Fruit fly (Drosophila melanogaster) whole organism, embryonic: ENCODE data around the gene CG6163.

Experiments used
- Bteb2 ChIP-seq: fragments of 200-800 bp; sonication (Bioruptor generic); optimal IDR thresholded peaks from 2 replicates; lab custom pipeline; 2016; ENCODE audit warnings: missing biosample characterization, missing genetic modification characterization
- CG10321 ChIP-seq: fragments of 200-800 bp; sonication (Bioruptor generic); IDR thresholded peaks from 2 replicates; pipeline ENCODE4 v1.3.6; 2022; ENCODE audit warnings: missing biosample characterization, missing genetic modification characterization
- CG11247 ChIP-seq: fragments of 200-800 bp; sonication (Bioruptor generic); IDR thresholded peaks from 2 replicates; pipeline ENCODE4 v1.3.6; 2022; ENCODE audit warnings: missing biosample characterization, missing genetic modification characterization
- CG12391 ChIP-seq: fragments of 200-800 bp; sonication (Bioruptor generic); optimal IDR thresholded peaks from 3 replicates; lab custom pipeline; 2018; ENCODE audit warnings: missing biosample characterization, mild to moderate bottlenecking, missing genetic modification characterization, moderate library complexity
- CG13123 ChIP-seq: fragments of 200-800 bp; sonication (Bioruptor generic); optimal IDR thresholded peaks from 2 replicates; lab custom pipeline; 2016; ENCODE audit warnings: missing biosample characterization, missing genetic modification characterization
- CG13624 ChIP-seq: fragments of 200-800 bp; sonication (Bioruptor generic); optimal IDR thresholded peaks from 2 replicates; lab custom pipeline; 2016; ENCODE audit warnings: missing biosample characterization, missing genetic modification characterization
- CG13894 ChIP-seq: fragments of 200-800 bp; sonication (Bioruptor generic); optimal IDR thresholded peaks from 3 replicates; lab custom pipeline; 2018; ENCODE audit warnings: missing biosample characterization, mild to moderate bottlenecking, missing genetic modification characterization, moderate library complexity
- CG14710 ChIP-seq: fragments of 200-800 bp; sonication (Bioruptor generic); optimal IDR thresholded peaks from 3 replicates; lab custom pipeline; 2019; ENCODE audit warnings: missing biosample characterization, mild to moderate bottlenecking, missing genetic modification characterization, moderate library complexity
- CG15514 ChIP-seq: fragments of 200-800 bp; sonication (Bioruptor generic); optimal IDR thresholded peaks from 3 replicates; lab custom pipeline; 2017; ENCODE audit warnings: missing biosample characterization, missing genetic modification characterization, mild to moderate bottlenecking, moderate library complexity, missing genetic modification reagents
- CG17328 ChIP-seq: fragments of 200-800 bp; sonication (Bioruptor generic); IDR thresholded peaks from 2 replicates; pipeline ENCODE4 v1.3.6; 2022; ENCODE audit warnings: missing biosample characterization, missing genetic modification characterization
- CG17385 ChIP-seq: fragments of 200-800 bp; sonication (Bioruptor generic); optimal IDR thresholded peaks from 3 replicates; lab custom pipeline; 2018; ENCODE audit warnings: missing biosample characterization, mild to moderate bottlenecking, missing genetic modification characterization
- CG2120 ChIP-seq: fragments of 200-800 bp; sonication (Bioruptor generic); optimal IDR thresholded peaks from 3 replicates; lab custom pipeline; 2016; ENCODE audit warnings: missing biosample characterization, missing genetic modification characterization
- CG2889 ChIP-seq: fragments of 200-800 bp; sonication (Bioruptor generic); IDR thresholded peaks from 3 replicates; pipeline ENCODE4 v1.3.6; 2022; ENCODE audit warnings: missing biosample characterization, missing genetic modification characterization
- CG30020 ChIP-seq: fragments of 200-800 bp; optimal IDR thresholded peaks from 2 replicates; lab custom pipeline; 2019; ENCODE audit warnings: missing biosample characterization, mild to moderate bottlenecking, missing genetic modification characterization, moderate library complexity
- CG33557 ChIP-seq: fragments of 200-800 bp; sonication (Bioruptor generic); optimal IDR thresholded peaks from 2 replicates; lab custom pipeline; 2019; ENCODE audit warnings: missing biosample characterization, mild to moderate bottlenecking, missing genetic modification characterization, moderate library complexity
- CG4282 ChIP-seq: fragments of 200-800 bp; sonication (Bioruptor generic); optimal IDR thresholded peaks from 2 replicates; lab custom pipeline; 2016; ENCODE audit warnings: missing biosample characterization, missing genetic modification characterization
- CG4617 ChIP-seq: fragments of 200-800 bp; sonication (Bioruptor generic); optimal IDR thresholded peaks from 3 replicates; lab custom pipeline; 2016; ENCODE audit warnings: missing biosample characterization, missing genetic modification characterization, borderline replicate concordance
- CG4820 ChIP-seq: fragments of 200-800 bp; sonication (Bioruptor generic); optimal IDR thresholded peaks from 3 replicates; lab custom pipeline; 2016; ENCODE audit warnings: missing biosample characterization, missing genetic modification characterization
- CG6254 ChIP-seq: fragments of 200-800 bp; sonication (Bioruptor generic); optimal IDR thresholded peaks from 3 replicates; lab custom pipeline; 2017; ENCODE audit warnings: mild to moderate bottlenecking, missing biosample characterization, missing genetic modification reagents, missing genetic modification characterization
- CG7357 ChIP-seq: fragments of 200-800 bp; sonication (Bioruptor generic); IDR thresholded peaks from 3 replicates; pipeline ENCODE4 v1.3.6; 2022; ENCODE audit warnings: missing biosample characterization, missing genetic modification characterization
- CG7786 ChIP-seq: fragments of 200-800 bp; sonication (Bioruptor generic); optimal IDR thresholded peaks from 2 replicates; lab custom pipeline; 2016; ENCODE audit warnings: missing biosample characterization, missing genetic modification characterization
- CG7839 ChIP-seq: fragments of 200-800 bp; sonication (Bioruptor generic); optimal IDR thresholded peaks from 3 replicates; lab custom pipeline; 2018; ENCODE audit warnings: missing biosample characterization, mild to moderate bottlenecking, missing genetic modification characterization, moderate library complexity
- CG7928 ChIP-seq: fragments of 200-800 bp; sonication (Bioruptor generic); optimal IDR thresholded peaks from 2 replicates; lab custom pipeline; 2017; ENCODE audit warnings: missing biosample characterization, mild to moderate bottlenecking, missing genetic modification characterization
- CG9609 ChIP-seq: fragments of 200-800 bp; sonication (Bioruptor generic); optimal IDR thresholded peaks from 3 replicates; lab custom pipeline; 2016; ENCODE audit warnings: missing biosample characterization, missing genetic modification characterization
- CG9932 ChIP-seq: fragments of 200-800 bp; sonication (Bioruptor generic); IDR thresholded peaks from 2 replicates; pipeline ENCODE4 v1.3.6; 2022; ENCODE audit warnings: missing biosample characterization, missing genetic modification characterization
- CkIIα-i1 ChIP-seq: fragments of 200-800 bp; sonication (Bioruptor generic); IDR thresholded peaks from 2 replicates; pipeline ENCODE4 v1.3.6; 2022; ENCODE audit warnings: missing biosample characterization, missing genetic modification characterization
- Dfd ChIP-seq, 2 experiments: fragments of >200 bp; optimal IDR thresholded peaks; 2 replicates each; lab custom pipeline; 2017; ENCODE audit warnings: missing biosample characterization in 2 of 2, missing genetic modification characterization in 2 of 2
- Dll ChIP-seq: fragments of 200-800 bp; sonication (Bioruptor generic); IDR thresholded peaks from 4 replicates; pipeline ENCODE4 v1.3.6; 2022; ENCODE audit warnings: missing biosample characterization, missing genetic modification characterization; ENCODE audit not compliant: partially characterized antibody
- Lim3 ChIP-seq: fragments of 200-800 bp; sonication (Bioruptor generic); IDR thresholded peaks from 2 replicates; pipeline ENCODE4 v1.3.6; 2022; ENCODE audit warnings: missing biosample characterization, missing genetic modification characterization
- Mad ChIP-seq: fragments of 200-800 bp; sonication (Bioruptor generic); optimal IDR thresholded peaks from 2 replicates; lab custom pipeline; 2016; ENCODE audit warnings: missing biosample characterization, missing genetic modification characterization
- Nf-YA ChIP-seq: fragments of 200-800 bp; sonication (Bioruptor generic); IDR thresholded peaks from 2 replicates; pipeline ENCODE4 v1.3.6; 2022; ENCODE audit warnings: missing biosample characterization, missing genetic modification characterization
- Oli ChIP-seq: fragments of 200-800 bp; sonication (Bioruptor generic); optimal IDR thresholded peaks from 2 replicates; lab custom pipeline; 2018; ENCODE audit warnings: missing biosample characterization, mild to moderate bottlenecking, missing genetic modification characterization, moderate library complexity
- Trl ChIP-seq, 3 experiments: fragments of >200 bp in 2 of 3; fragments of 200-800 bp in 1 of 3; sonication (Bioruptor generic) in 1 of 3; optimal IDR thresholded peaks; 2 replicates in 1 of 3; 3 replicates in 2 of 3; lab custom pipeline; 2016 to 2017; ENCODE audit warnings: missing biosample characterization in 1 of 3, missing genetic modification characterization in 1 of 3
- dimm ChIP-seq: fragments of 200-800 bp; sonication (Bioruptor generic); IDR thresholded peaks from 2 replicates; pipeline ENCODE4 v1.3.6; 2022; ENCODE audit warnings: missing biosample characterization, missing genetic modification characterization
- dm ChIP-seq: fragments of 200-800 bp; sonication (Bioruptor generic); optimal IDR thresholded peaks from 3 replicates; lab custom pipeline; 2016; ENCODE audit warnings: missing biosample characterization, missing genetic modification characterization
- dysf ChIP-seq: fragments of 200-800 bp; sonication (Bioruptor generic); IDR thresholded peaks from 3 replicates; pipeline ENCODE4 v1.3.6; 2022; ENCODE audit warnings: missing biosample characterization, missing genetic modification characterization
- en ChIP-seq: fragments of 200-800 bp; sonication (Bioruptor generic); optimal IDR thresholded peaks from 2 replicates; lab custom pipeline; 2016; ENCODE audit warnings: missing biosample characterization, missing genetic modification characterization
- fru ChIP-seq: fragments of >200 bp; optimal IDR thresholded peaks from 2 replicates; lab custom pipeline; 2017
- ftz-f1 ChIP-seq: fragments of 200-800 bp; sonication (Bioruptor generic); optimal IDR thresholded peaks from 2 replicates; lab custom pipeline; 2016; ENCODE audit warnings: missing biosample characterization, missing genetic modification characterization
- ham ChIP-seq: fragments of 200-800 bp; sonication (Bioruptor generic); IDR thresholded peaks from 2 replicates; pipeline ENCODE4 v1.3.6; 2022; ENCODE audit warnings: missing biosample characterization, missing genetic modification characterization
- insv ChIP-seq, 2 experiments: fragments of 200-800 bp; sonication (Bioruptor generic); optimal IDR thresholded peaks; 3 replicates each; lab custom pipeline; 2016 to 2018; ENCODE audit warnings: missing biosample characterization in 2 of 2, missing genetic modification characterization in 2 of 2
- jing ChIP-seq: fragments of 200-800 bp; sonication (Bioruptor generic); optimal IDR thresholded peaks from 2 replicates; lab custom pipeline; 2018; ENCODE audit warnings: missing biosample characterization, mild to moderate bottlenecking, missing genetic modification characterization
- lbe ChIP-seq: fragments of 200-800 bp; sonication (Bioruptor generic); optimal IDR thresholded peaks from 2 replicates; lab custom pipeline; 2016; ENCODE audit warnings: missing biosample characterization, mild to moderate bottlenecking, missing genetic modification characterization
- mam ChIP-seq: fragments of 200-800 bp; sonication (Bioruptor generic); optimal IDR thresholded peaks from 3 replicates; lab custom pipeline; 2016; ENCODE audit warnings: missing biosample characterization, missing genetic modification characterization
- nmo ChIP-seq: fragments of 200-800 bp; sonication (Bioruptor generic); optimal IDR thresholded peaks from 2 replicates; lab custom pipeline; 2018; ENCODE audit warnings: missing biosample characterization, mild to moderate bottlenecking, missing genetic modification characterization, moderate library complexity
- otp ChIP-seq: fragments of 200-800 bp; sonication (Bioruptor generic); IDR thresholded peaks from 3 replicates; pipeline ENCODE4, ENCODE4 v1.3.6; 2022; ENCODE audit warnings: missing biosample characterization, missing genetic modification characterization
- pita ChIP-seq: fragments of 200-800 bp; sonication (Bioruptor generic); optimal IDR thresholded peaks from 2 replicates; lab custom pipeline; 2017; ENCODE audit warnings: missing biosample characterization, mild to moderate bottlenecking, missing genetic modification characterization
- toy ChIP-seq: fragments of 200-800 bp; sonication (Bioruptor generic); IDR thresholded peaks from 2 replicates; pipeline ENCODE4 v1.3.6; 2022; ENCODE audit warnings: missing biosample characterization, missing genetic modification characterization
- zfh1 ChIP-seq: fragments of 200-800 bp; sonication (Bioruptor generic); IDR thresholded peaks from 3 replicates; pipeline ENCODE4 v1.3.6; 2022; ENCODE audit warnings: missing biosample characterization, missing genetic modification characterization

The CG6163 gene

DNA sequence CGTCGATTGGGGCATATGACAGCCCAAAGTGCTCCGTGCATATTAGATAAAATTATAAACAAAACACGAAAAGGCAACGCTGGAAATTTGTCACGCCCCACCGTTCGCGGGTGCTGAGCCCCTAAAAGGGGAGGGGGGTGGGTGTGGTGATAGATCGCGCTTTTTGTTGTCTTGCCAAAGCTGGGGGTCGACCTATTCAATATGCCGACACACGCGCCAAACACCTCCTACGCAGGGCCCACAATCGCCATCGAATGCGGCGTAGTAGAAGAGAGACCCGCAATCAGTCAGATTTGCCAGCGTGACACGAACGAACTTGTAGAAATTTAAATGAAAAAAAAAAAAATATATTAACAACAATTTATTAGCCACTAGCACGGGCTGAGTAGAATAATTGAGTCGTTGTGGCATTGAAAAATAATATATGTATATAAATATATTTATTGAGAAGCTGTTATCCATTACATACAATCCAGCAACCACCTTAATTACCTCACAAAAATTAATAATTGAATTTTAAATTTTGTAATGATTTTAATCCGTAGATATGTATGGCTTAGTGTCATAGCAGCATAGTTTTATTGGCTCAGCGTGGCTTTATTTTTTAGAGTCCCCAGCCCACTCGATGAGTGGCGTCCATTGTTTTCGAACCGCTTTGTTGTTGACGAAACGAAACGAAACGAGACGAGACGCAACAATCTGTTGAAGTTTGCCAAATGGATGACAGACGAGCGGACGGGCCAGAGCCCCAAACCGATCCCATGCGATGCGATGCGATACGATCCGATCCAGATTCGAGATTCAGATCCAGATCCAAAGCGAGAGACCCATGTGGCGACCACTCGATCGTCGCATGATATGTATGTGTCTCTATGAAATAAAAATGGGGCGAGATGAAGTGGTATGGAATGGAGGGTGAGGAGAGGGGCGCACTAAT is 15.4 kb downstream of the CG6163 start (continued):
- TF ChIP-seq CG30020 (tag; lab: Kevin White, UChicago) = peak; percentile 34
- TF ChIP-seq CG33557 (GFP tag; lab: Kevin White, UChicago) = peak; percentile 52
- TF ChIP-seq CG9932 (GFP tag; lab: Robert Waterston, UW) = peak; percentile 93
- TF ChIP-seq zfh1 (GFP tag; lab: Robert Waterston, UW) = peak; percentile 88
- peak; percentile 79 for TF ChIP-seq CG2889 (GFP tag; lab: Robert Waterston, UW)
- no peak for TF ChIP-seq Bteb2 (GFP tag; lab: Kevin White, UChicago)
- TF ChIP-seq CG13624 (GFP tag; lab: Kevin White, UChicago) = peak; percentile 90
- TF ChIP-seq Lim3 (GFP tag; lab: Robert Waterston, UW) = peak; percentile 78
- peak; percentile 55 for TF ChIP-seq CG15514 (GFP tag; lab: Kevin White, UChicago)
- peak; percentile 69 for TF ChIP-seq CG10321 (GFP tag; lab: Robert Waterston, UW)
- TF ChIP-seq CG4617 (GFP tag; lab: Kevin White, UChicago) = no peak
- TF ChIP-seq CG9609 (GFP tag; lab: Kevin White, UChicago) = no peak
- peak in 1 of 2 experiments; percentile 51 for TF ChIP-seq insv (GFP tag; optimal IDR thresholded peaks at IDR 0.05; lab: Kevin White, UChicago)
- TF ChIP-seq Nf-YA (GFP tag; lab: Robert Waterston, UW) = 0 out of 2 replicates have a peak, but pooled peaks have one; percentile 35
- no peak for TF ChIP-seq CG4282
- TF ChIP-seq jing (GFP tag; lab: Kevin White, UChicago) = peak; percentile 34
- peak; percentile 89 for TF ChIP-seq nmo (GFP tag; lab: Kevin White, UChicago)
- TF ChIP-seq otp = peak; percentile 85
- peak; percentile 52 for TF ChIP-seq CG7928 (GFP tag; lab: Kevin White, UChicago)
- no peak for TF ChIP-seq fru
- peak; percentile 82 for TF ChIP-seq CG11247 (GFP tag; lab: Robert Waterston, UW)
- peak; percentile 96 for TF ChIP-seq CG12391
- TF ChIP-seq CG17328 (GFP tag; lab: Robert Waterston, UW) = peak; percentile 88
- TF ChIP-seq CG7357 (GFP tag; lab: Robert Waterston, UW) = peak; percentile 84
- TF ChIP-seq CG14710 = peak; percentile 65
- TF ChIP-seq toy = 0 out of 2 replicates have a peak, but pooled peaks have one; percentile 42
- no peak for TF ChIP-seq Dll (GFP tag; lab: Robert Waterston, UW)
- TF ChIP-seq CkIIα-i1 (GFP tag; lab: Robert Waterston, UW) = 0 out of 2 replicates have a peak, but pooled peaks have one; percentile 8
- peak; percentile 76 for TF ChIP-seq CG4820
- peak; percentile 16 for TF ChIP-seq Mad (GFP tag; lab: Kevin White, UChicago)
- TF ChIP-seq CG7839 (tag; lab: Kevin White, UChicago) = peak; percentile 90
- TF ChIP-seq CG17385 (GFP tag; lab: Kevin White, UChicago) = peak; percentile 88
- TF ChIP-seq en (GFP tag; lab: Kevin White, UChicago) = no peak
- no peak for TF ChIP-seq dm
- peak; percentile 49; the same call in 1 of the 2 replicates for TF ChIP-seq ham (GFP tag; lab: Robert Waterston, UW)
- TF ChIP-seq ftz-f1 (GFP tag; lab: Kevin White, UChicago) = no peak
- TF ChIP-seq CG6254 (GFP tag; lab: Kevin White, UChicago) = peak; percentile 62
- no peak for TF ChIP-seq Trl (optimal IDR thresholded peaks at IDR 0.05; lab: Kevin White, UChicago)
- no peak for TF ChIP-seq Trl (GFP tag; optimal IDR thresholded peaks at IDR 0.05; lab: Kevin White, UChicago)
- TF ChIP-seq mam (GFP tag; lab: Kevin White, UChicago) = no peak
- peak; percentile 95 for TF ChIP-seq CG13894 (tag; lab: Kevin White, UChicago)
- peak; percentile 82 for TF ChIP-seq dimm (GFP tag; lab: Robert Waterston, UW)
- no peak for TF ChIP-seq CG7786 (GFP tag; lab: Kevin White, UChicago)
- peak; percentile 56 for TF ChIP-seq CG2120 (GFP tag; lab: Kevin White, UChicago)
- peak; percentile 55 for TF ChIP-seq CG13123 (GFP tag; lab: Kevin White, UChicago)
- TF ChIP-seq Dfd (GFP tag; optimal IDR thresholded peaks at IDR 0.05; lab: Kevin White, UChicago) = no peak
- TF ChIP-seq Oli (tag; lab: Kevin White, UChicago) = peak; percentile 94
- no peak for TF ChIP-seq pita (GFP tag; lab: Kevin White, UChicago)
- TF ChIP-seq lbe (GFP tag; lab: Kevin White, UChicago) = peak; percentile 51
- peak; percentile 95 for TF ChIP-seq dysf (GFP tag; lab: Robert Waterston, UW)
